ENCODE assay signal across 1 fruit fly cellular context in genomic region chr2L:9430992-9431602, dm6.
A peak's percentile ranks its signal among the peaks of the same experiment; 100 is the strongest.
TF ChIP-seq lines count a peak whose summit lies in the region.

Gene FucTB (minus strand): TSS chr2L:9431052.
Gene scat (plus strand): TSS chr2L:9431405.

TF ChIP-seq in whole organism, embryonic, 481 proteins besides CTCF, POLR2A, EP300 and RAD21 (continued from another document and continues in another):
- TF ChIP-seq br (optimal IDR thresholded peaks at IDR 0.05; lab: Kevin White, UChicago): no peak
- TF ChIP-seq D (optimal IDR thresholded peaks at IDR 0.05; lab: Kevin White, UChicago): no peak
- peak; percentile 76 for TF ChIP-seq D (GFP tag; optimal IDR thresholded peaks at IDR 0.05; lab: Kevin White, UChicago)
- peak; percentile 91 for TF ChIP-seq tio (GFP tag; optimal IDR thresholded peaks at IDR 0.05; lab: Kevin White, UChicago)
- peak; percentile 94 for TF ChIP-seq grau (tag; optimal IDR thresholded peaks at IDR 0.05; lab: Kevin White, UChicago)
- no peak for TF ChIP-seq nerfin-2 (GFP tag; IDR thresholded peaks at IDR 0.05; lab: Robert Waterston, UW; ENCODE audit: partially characterized antibody)
- peak; percentile 90 for TF ChIP-seq CG11093 (GFP tag; IDR thresholded peaks at IDR 0.05; lab: Robert Waterston, UW)
- peak; percentile 0 for TF ChIP-seq CG6254 (GFP tag; optimal IDR thresholded peaks at IDR 0.05; lab: Kevin White, UChicago)
- TF ChIP-seq CG15073 (GFP tag; optimal IDR thresholded peaks at IDR 0.05; lab: Kevin White, UChicago): peak; percentile 52
- TF ChIP-seq chinmo (GFP tag; IDR thresholded peaks at IDR 0.05; lab: Robert Waterston, UW; ENCODE audit: partially characterized antibody): no peak
- TF ChIP-seq CG13424 (tag; optimal IDR thresholded peaks at IDR 0.05; lab: Kevin White, UChicago): peak; percentile 97
- TF ChIP-seq CG31224 (GFP tag; IDR thresholded peaks at IDR 0.05; lab: Robert Waterston, UW): peak; percentile 85
- TF ChIP-seq vvl (GFP tag; IDR thresholded peaks at IDR 0.05; lab: Robert Waterston, UW): peak; percentile 92
- peak; percentile 14 for TF ChIP-seq CG16863 (GFP tag; optimal IDR thresholded peaks at IDR 0.05; lab: Kevin White, UChicago)
- no peak for TF ChIP-seq her (GFP tag; optimal IDR thresholded peaks at IDR 0.05; lab: Kevin White, UChicago)
- TF ChIP-seq mam (GFP tag; optimal IDR thresholded peaks at IDR 0.05; lab: Kevin White, UChicago): peak; percentile 62
- peak; percentile 96 for TF ChIP-seq CG4404 (GFP tag; IDR thresholded peaks at IDR 0.05; lab: Robert Waterston, UW)
- TF ChIP-seq CG11695 (GFP tag; IDR thresholded peaks at IDR 0.05; lab: Robert Waterston, UW): peak; percentile 86
- TF ChIP-seq prd (optimal IDR thresholded peaks at IDR 0.05; lab: Kevin White, UChicago): no peak
- TF ChIP-seq prd (GFP tag; IDR thresholded peaks at IDR 0.05; lab: Robert Waterston, UW): peak; percentile 95
- TF ChIP-seq Sry-δ (GFP tag; optimal IDR thresholded peaks at IDR 0.05; lab: Kevin White, UChicago): peak; percentile 6
- peak; percentile 47 for TF ChIP-seq CG4854 (GFP tag; optimal IDR thresholded peaks at IDR 0.05; lab: Kevin White, UChicago)
- TF ChIP-seq Mes4 (GFP tag; optimal IDR thresholded peaks at IDR 0.05; lab: Kevin White, UChicago): no peak
- peak; percentile 78 for TF ChIP-seq CG17359 (tag; optimal IDR thresholded peaks at IDR 0.05; lab: Kevin White, UChicago)
- TF ChIP-seq CG14014 (GFP tag; IDR thresholded peaks at IDR 0.05; lab: Robert Waterston, UW): peak; percentile 84
- TF ChIP-seq Meics (GFP tag; optimal IDR thresholded peaks at IDR 0.05; lab: Kevin White, UChicago): peak; percentile 91
- peak; percentile 91 for TF ChIP-seq Chrac-16 (GFP tag; optimal IDR thresholded peaks at IDR 0.05; lab: Kevin White, UChicago)
- no peak for TF ChIP-seq HmgD (GFP tag; optimal IDR thresholded peaks at IDR 0.05; lab: Kevin White, UChicago)
- peak; percentile 61; the same call in 2 of the 3 replicates for TF ChIP-seq HLH4C (GFP tag; IDR thresholded peaks at IDR 0.05; lab: Robert Waterston, UW; ENCODE audit: partially characterized antibody)
- TF ChIP-seq yki (optimal IDR thresholded peaks at IDR 0.05; lab: Kevin White, UChicago): no peak
- TF ChIP-seq CG14050 (GFP tag; IDR thresholded peaks at IDR 0.05; lab: Robert Waterston, UW): peak; percentile 64; the same call in 2 of the 3 replicates
- TF ChIP-seq gcm (GFP tag; optimal IDR thresholded peaks at IDR 0.05; lab: Kevin White, UChicago): no peak
- TF ChIP-seq CG4730 (GFP tag; IDR thresholded peaks at IDR 0.05; lab: Robert Waterston, UW): peak; percentile 86
- TF ChIP-seq CG2875 (GFP tag; optimal IDR thresholded peaks at IDR 0.05; lab: Kevin White, UChicago): peak; percentile 75
- TF ChIP-seq CG13775 (GFP tag; optimal IDR thresholded peaks at IDR 0.05; lab: Kevin White, UChicago): peak; percentile 98
- peak in 1 of 3 experiments; percentile 98 for TF ChIP-seq lola (GFP tag; optimal IDR thresholded peaks at IDR 0.05; lab: Kevin White, UChicago)
- TF ChIP-seq CG31388 (GFP tag; optimal IDR thresholded peaks at IDR 0.05; lab: Kevin White, UChicago): peak; percentile 69
- peak; percentile 97 for TF ChIP-seq CG10267 (tag; optimal IDR thresholded peaks at IDR 0.05; lab: Kevin White, UChicago)
- no peak for TF ChIP-seq ham (GFP tag; IDR thresholded peaks at IDR 0.05; lab: Robert Waterston, UW)
- peak; percentile 82 for TF ChIP-seq ase (GFP tag; IDR thresholded peaks at IDR 0.05; lab: Robert Waterston, UW)
- peak; percentile 78 for TF ChIP-seq odd (GFP tag; optimal IDR thresholded peaks at IDR 0.05; lab: Kevin White, UChicago)
- TF ChIP-seq CG17802 (tag; optimal IDR thresholded peaks at IDR 0.05; lab: Kevin White, UChicago): peak; percentile 70
- peak; percentile 93 for TF ChIP-seq CG14441 (GFP tag; IDR thresholded peaks at IDR 0.05; lab: Robert Waterston, UW)
- no peak for TF ChIP-seq repo (GFP tag; optimal IDR thresholded peaks at IDR 0.05; lab: Kevin White, UChicago)
- peak; percentile 66 for TF ChIP-seq ATbp (GFP tag; optimal IDR thresholded peaks at IDR 0.05; lab: Kevin White, UChicago)
- TF ChIP-seq gfzf (GFP tag; optimal IDR thresholded peaks at IDR 0.05; lab: Kevin White, UChicago): no peak
- TF ChIP-seq CG5245 (GFP tag; optimal IDR thresholded peaks at IDR 0.05; lab: Kevin White, UChicago): peak; percentile 79
- TF ChIP-seq CG13287 (GFP tag; IDR thresholded peaks at IDR 0.05; lab: Robert Waterston, UW; ENCODE audit: partially characterized antibody): peak; percentile 49
- TF ChIP-seq CG17612 (GFP tag; IDR thresholded peaks at IDR 0.05; lab: Robert Waterston, UW): peak; percentile 62; the same call in 1 of the 2 replicates
- TF ChIP-seq CG7786 (GFP tag; optimal IDR thresholded peaks at IDR 0.05; lab: Kevin White, UChicago): peak; percentile 44
- TF ChIP-seq ac (GFP tag; optimal IDR thresholded peaks at IDR 0.05; lab: Kevin White, UChicago): peak; percentile 20
- peak; percentile 98 for TF ChIP-seq CG17361 (GFP tag; IDR thresholded peaks at IDR 0.05; lab: Robert Waterston, UW)
- no peak for TF ChIP-seq mld (GFP tag; IDR thresholded peaks at IDR 0.05; lab: Robert Waterston, UW; ENCODE audit: partially characterized antibody)
- TF ChIP-seq wek (GFP tag; optimal IDR thresholded peaks at IDR 0.05; lab: Kevin White, UChicago): no peak
- peak; percentile 76 for TF ChIP-seq Lim3 (GFP tag; IDR thresholded peaks at IDR 0.05; lab: Robert Waterston, UW)
- TF ChIP-seq slp2 (GFP tag; optimal IDR thresholded peaks at IDR 0.05; lab: Kevin White, UChicago): no peak
- TF ChIP-seq cwo (GFP tag; optimal IDR thresholded peaks at IDR 0.05; lab: Kevin White, UChicago): peak; percentile 72
- peak; percentile 97 for TF ChIP-seq CG15696 (tag; optimal IDR thresholded peaks at IDR 0.05; lab: Kevin White, UChicago)
- TF ChIP-seq lmd (GFP tag; IDR thresholded peaks at IDR 0.05; lab: Robert Waterston, UW): peak; percentile 92
- TF ChIP-seq CG17829 (tag; optimal IDR thresholded peaks at IDR 0.05; lab: Kevin White, UChicago): peak; percentile 95
- peak; percentile 84 for TF ChIP-seq CG11560 (tag; IDR thresholded peaks at IDR 0.05; lab: Robert Waterston, UW)
- TF ChIP-seq H2.0 (GFP tag; IDR thresholded peaks at IDR 0.05; lab: Robert Waterston, UW): peak; percentile 89
- TF ChIP-seq unc-4 (GFP tag; IDR thresholded peaks at IDR 0.05; lab: Robert Waterston, UW; ENCODE audit: partially characterized antibody): no peak; the same call in 1 of the 2 replicates
- peak; percentile 66 for TF ChIP-seq tx (GFP tag; optimal IDR thresholded peaks at IDR 0.05; lab: Kevin White, UChicago)
- no peak for TF ChIP-seq cad (GFP tag; optimal IDR thresholded peaks at IDR 0.05; lab: Kevin White, UChicago)
- 0 out of 3 replicates have a peak, but pooled peaks have one; percentile 25 for TF ChIP-seq z (GFP tag; IDR thresholded peaks at IDR 0.05; lab: Robert Waterston, UW)
- TF ChIP-seq CG1233 (GFP tag; optimal IDR thresholded peaks at IDR 0.05; lab: Kevin White, UChicago): peak; percentile 84
- no peak for TF ChIP-seq h (optimal IDR thresholded peaks at IDR 0.05; lab: Kevin White, UChicago)
- TF ChIP-seq CG13894 (tag; optimal IDR thresholded peaks at IDR 0.05; lab: Kevin White, UChicago): peak; percentile 82
- peak; percentile 96 for TF ChIP-seq Xbp1 (GFP tag; optimal IDR thresholded peaks at IDR 0.05; lab: Kevin White, UChicago)
- TF ChIP-seq chn (GFP tag; optimal IDR thresholded peaks at IDR 0.05; lab: Kevin White, UChicago): peak; percentile 63
- peak; percentile 71 for TF ChIP-seq toy (GFP tag; IDR thresholded peaks at IDR 0.05; lab: Robert Waterston, UW)
- TF ChIP-seq CG1602 (GFP tag; optimal IDR thresholded peaks at IDR 0.05; lab: Kevin White, UChicago): peak; percentile 94
- TF ChIP-seq Tbp (GFP tag; optimal IDR thresholded peaks at IDR 0.05; lab: Kevin White, UChicago): no peak
- peak; percentile 93 for TF ChIP-seq CG12942 (GFP tag; optimal IDR thresholded peaks at IDR 0.05; lab: Kevin White, UChicago)
- peak; percentile 95 for TF ChIP-seq Abd-B (GFP tag; optimal IDR thresholded peaks at IDR 0.05; lab: Kevin White, UChicago)
- peak; percentile 95 for TF ChIP-seq dysf (GFP tag; IDR thresholded peaks at IDR 0.05; lab: Robert Waterston, UW)
- TF ChIP-seq Med (GFP tag; lab: Kevin White, UChicago): peak; percentile 85
- TF ChIP-seq pita (GFP tag; optimal IDR thresholded peaks at IDR 0.05; lab: Kevin White, UChicago): no peak
- TF ChIP-seq ab (GFP tag; optimal IDR thresholded peaks at IDR 0.05; lab: Kevin White, UChicago): peak; percentile 41
- TF ChIP-seq CG17328 (GFP tag; IDR thresholded peaks at IDR 0.05; lab: Robert Waterston, UW): peak; percentile 86
- peak; percentile 89 for TF ChIP-seq B-H2 (GFP tag; optimal IDR thresholded peaks at IDR 0.05; lab: Kevin White, UChicago)
- TF ChIP-seq CG17912 (GFP tag; optimal IDR thresholded peaks at IDR 0.05; lab: Kevin White, UChicago): peak; percentile 73
- TF ChIP-seq CG17186 (GFP tag; optimal IDR thresholded peaks at IDR 0.05; lab: Kevin White, UChicago): peak; percentile 22
- TF ChIP-seq CG15011 (GFP tag; optimal IDR thresholded peaks at IDR 0.05; lab: Kevin White, UChicago): peak; percentile 57
- TF ChIP-seq hkb (optimal IDR thresholded peaks at IDR 0.05; lab: Kevin White, UChicago): no peak
- peak; percentile 77 for TF ChIP-seq hkb (GFP tag; IDR thresholded peaks at IDR 0.05; lab: Robert Waterston, UW)
- TF ChIP-seq ranshi (GFP tag; IDR thresholded peaks at IDR 0.05; lab: Robert Waterston, UW): peak; percentile 87
- TF ChIP-seq CG8944 (GFP tag; optimal IDR thresholded peaks at IDR 0.05; lab: Kevin White, UChicago): peak; percentile 60
- TF ChIP-seq CG7839 (tag; optimal IDR thresholded peaks at IDR 0.05; lab: Kevin White, UChicago): peak; percentile 90
- peak; percentile 82 for TF ChIP-seq Oaz (GFP tag; IDR thresholded peaks at IDR 0.05; lab: Robert Waterston, UW)
- TF ChIP-seq Mad (GFP tag; optimal IDR thresholded peaks at IDR 0.05; lab: Kevin White, UChicago): peak; percentile 71
- peak; percentile 88 for TF ChIP-seq CG12155 (GFP tag; optimal IDR thresholded peaks at IDR 0.05; lab: Kevin White, UChicago)
- peak; percentile 68 for TF ChIP-seq Elba2 (GFP tag; optimal IDR thresholded peaks at IDR 0.05; lab: Kevin White, UChicago)
- TF ChIP-seq CG12104 (GFP tag; optimal IDR thresholded peaks at IDR 0.05; lab: Kevin White, UChicago): peak; percentile 91
- TF ChIP-seq Fer3 (tag; optimal IDR thresholded peaks at IDR 0.05; lab: Kevin White, UChicago): peak; percentile 86
- TF ChIP-seq CG12744 (GFP tag; optimal IDR thresholded peaks at IDR 0.05; lab: Kevin White, UChicago): peak; percentile 6
- TF ChIP-seq pb (GFP tag; optimal IDR thresholded peaks at IDR 0.05; lab: Kevin White, UChicago): no peak
- TF ChIP-seq fd96Cb (tag; optimal IDR thresholded peaks at IDR 0.05; lab: Kevin White, UChicago): peak; percentile 89
- peak; percentile 92 for TF ChIP-seq CG30431 (GFP tag; optimal IDR thresholded peaks at IDR 0.05; lab: Kevin White, UChicago)
- peak; percentile 53 for TF ChIP-seq CG6854 (GFP tag; optimal IDR thresholded peaks at IDR 0.05; lab: Kevin White, UChicago)
- peak; percentile 11 for TF ChIP-seq pfk (GFP tag; optimal IDR thresholded peaks at IDR 0.05; lab: Kevin White, UChicago)
- peak; percentile 94 for TF ChIP-seq CG7556 (GFP tag; optimal IDR thresholded peaks at IDR 0.05; lab: Kevin White, UChicago)
- TF ChIP-seq CG13123 (GFP tag; optimal IDR thresholded peaks at IDR 0.05; lab: Kevin White, UChicago): peak; percentile 69
- peak; percentile 77 for TF ChIP-seq HLH54F (GFP tag; optimal IDR thresholded peaks at IDR 0.05; lab: Kevin White, UChicago)
- peak; percentile 65 for TF ChIP-seq CG10431 (GFP tag; optimal IDR thresholded peaks at IDR 0.05; lab: Kevin White, UChicago)
- TF ChIP-seq CG33557 (GFP tag; optimal IDR thresholded peaks at IDR 0.05; lab: Kevin White, UChicago): peak; percentile 86
- TF ChIP-seq seq (GFP tag; IDR thresholded peaks at IDR 0.05; lab: Robert Waterston, UW): peak; percentile 81
- TF ChIP-seq Rfx (GFP tag; IDR thresholded peaks at IDR 0.05; lab: Robert Waterston, UW): peak; percentile 94
- no peak for TF ChIP-seq hth (optimal IDR thresholded peaks at IDR 0.05; lab: Kevin White, UChicago)
- peak; percentile 35 for TF ChIP-seq jing (GFP tag; optimal IDR thresholded peaks at IDR 0.05; lab: Kevin White, UChicago)
- peak; percentile 78; the same call in 1 of the 3 replicates for TF ChIP-seq so (GFP tag; IDR thresholded peaks at IDR 0.05; lab: Robert Waterston, UW)
- peak; percentile 91 for TF ChIP-seq E2f1 (GFP tag; IDR thresholded peaks at IDR 0.05; lab: Robert Waterston, UW)
- peak; percentile 63 for TF ChIP-seq Adf1 (GFP tag; IDR thresholded peaks at IDR 0.05; lab: Robert Waterston, UW)
- TF ChIP-seq CG1647 (GFP tag; optimal IDR thresholded peaks at IDR 0.05; lab: Kevin White, UChicago): peak; percentile 64
- TF ChIP-seq dm (GFP tag; optimal IDR thresholded peaks at IDR 0.05; lab: Kevin White, UChicago): peak; percentile 43
- peak; percentile 88 for TF ChIP-seq slou (GFP tag; optimal IDR thresholded peaks at IDR 0.05; lab: Kevin White, UChicago)
- peak; percentile 72 for TF ChIP-seq Asciz (GFP tag; optimal IDR thresholded peaks at IDR 0.05; lab: Kevin White, UChicago)
- peak; percentile 86 for TF ChIP-seq Fer1 (GFP tag; optimal IDR thresholded peaks at IDR 0.05; lab: Kevin White, UChicago)
- TF ChIP-seq Pdp1 (GFP tag; optimal IDR thresholded peaks at IDR 0.05; lab: Kevin White, UChicago): peak; percentile 66 to 69
- peak; percentile 31 for TF ChIP-seq CG13624 (GFP tag; optimal IDR thresholded peaks at IDR 0.05; lab: Kevin White, UChicago)
- TF ChIP-seq CG5953 (GFP tag; IDR thresholded peaks at IDR 0.05; lab: Robert Waterston, UW): no peak
- TF ChIP-seq Spps (tag; optimal IDR thresholded peaks at IDR 0.05; lab: Kevin White, UChicago): peak; percentile 67
- TF ChIP-seq da (GFP tag; optimal IDR thresholded peaks at IDR 0.05; lab: Kevin White, UChicago): no peak
- TF ChIP-seq eve (GFP tag; optimal IDR thresholded peaks at IDR 0.05; lab: Kevin White, UChicago): no peak
- peak; percentile 50 for TF ChIP-seq kah (GFP tag; optimal IDR thresholded peaks at IDR 0.05; lab: Kevin White, UChicago)
- peak; percentile 39 for TF ChIP-seq CG34376 (GFP tag; optimal IDR thresholded peaks at IDR 0.05; lab: Kevin White, UChicago)
- TF ChIP-seq CG15601 (tag; optimal IDR thresholded peaks at IDR 0.05; lab: Kevin White, UChicago): peak; percentile 91
- peak; percentile 95 for TF ChIP-seq Sox102F (GFP tag; optimal IDR thresholded peaks at IDR 0.05; lab: Kevin White, UChicago)
- peak; percentile 2 for TF ChIP-seq CG12219 (GFP tag; optimal IDR thresholded peaks at IDR 0.05; lab: Kevin White, UChicago)
- peak; percentile 98 for TF ChIP-seq CoRest (tag; optimal IDR thresholded peaks at IDR 0.05; lab: Kevin White, UChicago)
- no peak for TF ChIP-seq gcm2 (GFP tag; optimal IDR thresholded peaks at IDR 0.05; lab: Kevin White, UChicago)
